Fruit fly (Drosophila melanogaster) whole organism, embryonic: ENCODE results near the gene RpL8.
A peak's percentile ranks its signal among the peaks of the same experiment; 100 is the strongest.

Experiments
- Adf1 ChIP-seq: fragments of 200-800 bp; sonication (Bioruptor generic); IDR thresholded peaks from 2 replicates; pipeline ENCODE4 v1.3.6; 2022; ENCODE audit warnings: missing biosample characterization, missing genetic modification characterization
- Aef1 ChIP-seq: fragments of 200-800 bp; sonication (Bioruptor generic); IDR thresholded peaks from 3 replicates; pipeline ENCODE4 v1.3.6; 2022; ENCODE audit warnings: missing biosample characterization, missing genetic modification characterization
- CG10462 ChIP-seq: fragments of 200-800 bp; sonication (Bioruptor generic); optimal IDR thresholded peaks from 2 replicates; lab custom pipeline; 2016; ENCODE audit warnings: missing biosample characterization, missing genetic modification characterization
- CG1233 ChIP-seq: fragments of 200-800 bp; sonication (Bioruptor generic); optimal IDR thresholded peaks from 4 replicates; lab custom pipeline; 2018; ENCODE audit warnings: missing biosample characterization, mild to moderate bottlenecking, missing genetic modification characterization
- CG12942 ChIP-seq: fragments of 200-800 bp; sonication (Bioruptor generic); optimal IDR thresholded peaks from 3 replicates; lab custom pipeline; 2016; ENCODE audit warnings: missing biosample characterization, missing genetic modification characterization
- CG13123 ChIP-seq: fragments of 200-800 bp; sonication (Bioruptor generic); optimal IDR thresholded peaks from 2 replicates; lab custom pipeline; 2016; ENCODE audit warnings: missing biosample characterization, missing genetic modification characterization
- CG13296 ChIP-seq: fragments of 200-800 bp; sonication (Bioruptor generic); optimal IDR thresholded peaks from 3 replicates; lab custom pipeline; 2018; ENCODE audit warnings: missing biosample characterization, mild to moderate bottlenecking, missing genetic modification characterization
- CG14860 ChIP-seq: fragments of 200-800 bp; sonication (Bioruptor generic); IDR thresholded peaks from 3 replicates; pipeline ENCODE4 v1.3.6; 2022; ENCODE audit warnings: missing biosample characterization, missing genetic modification characterization; ENCODE audit not compliant: partially characterized antibody
- CG1529 ChIP-seq: fragments of 200-800 bp; sonication (Bioruptor generic); optimal IDR thresholded peaks from 3 replicates; lab custom pipeline; 2018; ENCODE audit warnings: missing biosample characterization, missing genetic modification characterization
- CG16779 ChIP-seq: fragments of 200-800 bp; sonication (Bioruptor generic); IDR thresholded peaks from 2 replicates; pipeline ENCODE4 v1.3.6; 2022; ENCODE audit warnings: missing biosample characterization, missing genetic modification characterization
- CG18262 ChIP-seq: fragments of 200-800 bp; optimal IDR thresholded peaks from 3 replicates; lab custom pipeline; 2019; ENCODE audit warnings: missing biosample characterization, mild to moderate bottlenecking, missing genetic modification characterization, moderate library complexity
- CG2202 ChIP-seq: fragments of 200-800 bp; sonication (Bioruptor generic); optimal IDR thresholded peaks from 2 replicates; lab custom pipeline; 2018; ENCODE audit warnings: missing biosample characterization, mild to moderate bottlenecking, missing genetic modification characterization
- CG31441 ChIP-seq: fragments of 200-800 bp; sonication (Bioruptor generic); IDR thresholded peaks from 2 replicates; pipeline ENCODE4 v1.3.6; 2022; ENCODE audit warnings: missing biosample characterization, missing genetic modification characterization
- CG32772 ChIP-seq: fragments of 200-800 bp; sonication (Bioruptor generic); IDR thresholded peaks from 2 replicates; pipeline ENCODE4 v1.3.6; 2022; ENCODE audit warnings: missing biosample characterization, missing genetic modification characterization
- CG3847 ChIP-seq: fragments of 200-800 bp; sonication (Bioruptor generic); IDR thresholded peaks from 2 replicates; pipeline ENCODE4 v1.3.6; 2022; ENCODE audit warnings: missing biosample characterization, missing genetic modification characterization
- CG4404 ChIP-seq: fragments of 200-800 bp; sonication (Bioruptor generic); IDR thresholded peaks from 2 replicates; pipeline ENCODE4 v1.3.6; 2022; ENCODE audit warnings: missing biosample characterization, missing genetic modification characterization
- CG4424 ChIP-seq: fragments of 200-800 bp; sonication (Bioruptor generic); optimal IDR thresholded peaks from 3 replicates; lab custom pipeline; 2016; ENCODE audit warnings: missing biosample characterization, missing genetic modification characterization
- CG4730 ChIP-seq: fragments of 200-800 bp; sonication (Bioruptor generic); IDR thresholded peaks from 2 replicates; pipeline ENCODE4 v1.3.6; 2022; ENCODE audit warnings: missing biosample characterization, missing genetic modification characterization
- CG5245 ChIP-seq: fragments of 200-800 bp; sonication (Bioruptor generic); optimal IDR thresholded peaks from 3 replicates; lab custom pipeline; 2016; ENCODE audit warnings: missing biosample characterization, missing genetic modification characterization
- CG6654 ChIP-seq: fragments of 200-800 bp; sonication (Bioruptor generic); optimal IDR thresholded peaks from 2 replicates; lab custom pipeline; 2017; ENCODE audit warnings: missing biosample characterization, mild to moderate bottlenecking, missing genetic modification characterization
- CG6689 ChIP-seq: fragments of 200-800 bp; sonication (Bioruptor generic); IDR thresholded peaks from 2 replicates; pipeline ENCODE4 v1.3.6; 2022; ENCODE audit warnings: missing biosample characterization, missing genetic modification characterization
- CG7271 ChIP-seq: fragments of 200-800 bp; sonication (Bioruptor generic); optimal IDR thresholded peaks from 2 replicates; lab custom pipeline; 2018; ENCODE audit warnings: missing biosample characterization, mild to moderate bottlenecking, missing genetic modification characterization, moderate library complexity
- CG9215 ChIP-seq: fragments of 200-800 bp; sonication (Bioruptor generic); IDR thresholded peaks from 2 replicates; pipeline ENCODE4 v1.3.6; 2022; ENCODE audit warnings: missing biosample characterization, missing genetic modification characterization
- Dek ChIP-seq: fragments of 200-800 bp; sonication (Bioruptor generic); optimal IDR thresholded peaks from 3 replicates; lab custom pipeline; 2019; ENCODE audit warnings: missing biosample characterization, mild to moderate bottlenecking, missing genetic modification characterization, moderate library complexity
- Drgx ChIP-seq: fragments of 200-800 bp; sonication (Bioruptor generic); IDR thresholded peaks from 2 replicates; pipeline ENCODE4 v1.3.6; 2022; ENCODE audit warnings: missing biosample characterization, missing genetic modification characterization
- H15 ChIP-seq: fragments of 200-800 bp; sonication (Bioruptor generic); IDR thresholded peaks from 3 replicates; pipeline ENCODE4 v1.3.6; 2022; ENCODE audit warnings: missing biosample characterization, missing genetic modification characterization
- HHEX ChIP-seq: fragments of 200-800 bp; sonication (Bioruptor generic); optimal IDR thresholded peaks from 3 replicates; lab custom pipeline; 2017; ENCODE audit warnings: missing biosample characterization, mild to moderate bottlenecking, missing genetic modification characterization, missing genetic modification reagents
- Hr3 ChIP-seq: fragments of 200-800 bp; sonication (Bioruptor generic); optimal IDR thresholded peaks from 3 replicates; lab custom pipeline; 2016; ENCODE audit warnings: missing biosample characterization, missing genetic modification characterization
- Lim3 ChIP-seq: fragments of 200-800 bp; sonication (Bioruptor generic); IDR thresholded peaks from 2 replicates; pipeline ENCODE4 v1.3.6; 2022; ENCODE audit warnings: missing biosample characterization, missing genetic modification characterization
- Max ChIP-seq: fragments of 200-800 bp; sonication (Bioruptor generic); optimal IDR thresholded peaks from 2 replicates; lab custom pipeline; 2016; ENCODE audit warnings: missing biosample characterization, mild to moderate bottlenecking, missing genetic modification characterization
- Oaz ChIP-seq: fragments of 200-800 bp; sonication (Bioruptor generic); IDR thresholded peaks from 2 replicates; pipeline ENCODE4 v1.3.6; 2022; ENCODE audit warnings: missing biosample characterization, missing genetic modification characterization
- Rfx ChIP-seq: fragments of 200-800 bp; sonication (Bioruptor generic); IDR thresholded peaks from 2 replicates; pipeline ENCODE4 v1.3.6; 2022; ENCODE audit warnings: missing biosample characterization, missing genetic modification characterization
- Six4 ChIP-seq: fragments of 200-800 bp; sonication (Bioruptor generic); optimal IDR thresholded peaks from 2 replicates; lab custom pipeline; 2016; ENCODE audit warnings: missing biosample characterization, missing genetic modification characterization
- Sox100B ChIP-seq: fragments of 200-800 bp; sonication (Bioruptor generic); optimal IDR thresholded peaks from 3 replicates; lab custom pipeline; 2018; ENCODE audit warnings: missing biosample characterization, mild to moderate bottlenecking, missing genetic modification characterization
- Xbp1 ChIP-seq: fragments of 200-800 bp; sonication (Bioruptor generic); optimal IDR thresholded peaks from 3 replicates; lab custom pipeline; 2016; ENCODE audit warnings: missing biosample characterization, mild to moderate bottlenecking, missing genetic modification characterization
- ac ChIP-seq: fragments of 200-800 bp; sonication (Bioruptor generic); optimal IDR thresholded peaks from 3 replicates; lab custom pipeline; 2017; ENCODE audit warnings: missing biosample characterization, mild to moderate bottlenecking, missing genetic modification characterization
- al ChIP-seq: fragments of 200-800 bp; sonication (Bioruptor generic); IDR thresholded peaks from 2 replicates; pipeline ENCODE4 v1.3.6; 2022; ENCODE audit warnings: missing biosample characterization, missing genetic modification characterization
- esg ChIP-seq: fragments of 200-800 bp; sonication (Bioruptor generic); conservative IDR thresholded peaks from 2 replicates; pipeline ENCODE4 v1.3.6; 2022; ENCODE audit warnings: missing biosample characterization, missing genetic modification characterization
- gce ChIP-seq: fragments of 200-800 bp; sonication (Bioruptor generic); IDR thresholded peaks from 3 replicates; pipeline ENCODE4 v1.3.6; 2022; ENCODE audit warnings: missing biosample characterization, missing genetic modification characterization
- gcm ChIP-seq: fragments of 200-800 bp; sonication (Bioruptor generic); optimal IDR thresholded peaks from 2 replicates; lab custom pipeline; 2019; ENCODE audit warnings: missing biosample characterization, mild to moderate bottlenecking, missing genetic modification characterization, moderate library complexity
- gem ChIP-seq: fragments of 200-800 bp; sonication (Bioruptor generic); optimal IDR thresholded peaks from 2 replicates; lab custom pipeline; 2019; ENCODE audit warnings: missing biosample characterization, mild to moderate bottlenecking, missing genetic modification characterization, moderate library complexity
- grau ChIP-seq: fragments of 200-800 bp; optimal IDR thresholded peaks from 3 replicates; lab custom pipeline; 2019; ENCODE audit warnings: missing biosample characterization, mild to moderate bottlenecking, missing genetic modification characterization, moderate library complexity
- ind ChIP-seq: fragments of 200-800 bp; sonication (Bioruptor generic); optimal IDR thresholded peaks from 3 replicates; lab custom pipeline; 2016; ENCODE audit warnings: missing biosample characterization, missing genetic modification characterization
- insv ChIP-seq, 2 experiments: fragments of 200-800 bp; sonication (Bioruptor generic); optimal IDR thresholded peaks; 3 replicates each; lab custom pipeline; 2016 to 2018; ENCODE audit warnings: missing biosample characterization in 2 of 2, missing genetic modification characterization in 2 of 2
- lov ChIP-seq, 2 experiments: fragments of 200-800 bp in 1 of 2; fragments of >200 bp in 1 of 2; sonication (Bioruptor generic) in 1 of 2; IDR thresholded peaks in 1 of 2; optimal IDR thresholded peaks in 1 of 2; 2 replicates in 1 of 2; 3 replicates in 1 of 2; pipeline versions ENCODE4 v1.3.6 to Lab custom; 2017 to 2022; ENCODE audit warnings: missing biosample characterization in 1 of 2, missing genetic modification characterization in 1 of 2
- slou ChIP-seq: fragments of 200-800 bp; sonication (Bioruptor generic); optimal IDR thresholded peaks from 3 replicates; lab custom pipeline; 2016; ENCODE audit warnings: missing biosample characterization, missing genetic modification characterization
- sna ChIP-seq: fragments of 200-800 bp; sonication (Bioruptor generic); IDR thresholded peaks from 2 replicates; pipeline ENCODE4 v1.3.6; 2022; ENCODE audit warnings: missing biosample characterization, missing genetic modification characterization; ENCODE audit not compliant: partially characterized antibody
- tap ChIP-seq: fragments of 200-800 bp; optimal IDR thresholded peaks from 3 replicates; lab custom pipeline; 2019; ENCODE audit warnings: missing biosample characterization, mild to moderate bottlenecking, missing genetic modification characterization, moderate library complexity
- tna ChIP-seq: fragments of 200-800 bp; sonication (Bioruptor generic); IDR thresholded peaks from 2 replicates; pipeline ENCODE4 v1.3.6; 2022; ENCODE audit warnings: missing biosample characterization, missing genetic modification characterization; ENCODE audit not compliant: partially characterized antibody
- trh ChIP-seq: fragments of 200-800 bp; sonication (Bioruptor generic); optimal IDR thresholded peaks from 2 replicates; lab custom pipeline; 2016; ENCODE audit warnings: missing biosample characterization, missing genetic modification characterization
- vnd ChIP-seq: fragments of 200-800 bp; sonication (Bioruptor generic); IDR thresholded peaks from 3 replicates; pipeline ENCODE4 v1.3.6; 2022; ENCODE audit warnings: missing biosample characterization, missing genetic modification characterization; ENCODE audit not compliant: partially characterized antibody
- z ChIP-seq: fragments of 200-800 bp; sonication (Bioruptor generic); IDR thresholded peaks from 3 replicates; pipeline ENCODE4 v1.3.6; 2022; ENCODE audit warnings: missing biosample characterization, missing genetic modification characterization

RpL8 gene

DNA sequence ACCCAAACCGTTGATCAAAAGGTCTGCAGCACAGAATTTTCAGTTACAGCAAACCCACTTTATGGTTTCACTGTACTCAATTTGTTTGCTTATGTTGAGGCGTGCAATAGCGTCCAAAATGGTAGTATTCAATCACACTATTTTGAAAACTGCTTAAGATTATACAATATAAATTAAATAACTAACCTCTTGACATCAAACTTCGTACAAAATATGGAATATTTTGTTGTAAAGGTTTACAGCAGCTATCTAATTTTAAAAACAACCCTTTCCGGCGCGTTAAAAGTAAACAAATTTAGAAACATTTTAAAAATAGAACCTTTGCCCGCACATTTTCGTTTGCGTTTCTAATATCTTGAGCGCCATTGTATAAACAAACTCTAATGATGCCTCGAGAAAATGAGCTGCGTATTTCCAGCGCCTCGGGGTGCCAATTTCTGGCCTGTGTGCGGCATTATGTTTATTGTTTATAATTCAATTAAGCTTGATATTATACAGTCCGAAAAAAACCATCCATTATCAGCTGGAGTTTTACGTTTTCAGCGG is 3.6 kb downstream of the RpL8 start (continued):
- TF ChIP-seq CG3847 (no peak), ind (GFP tag; lab: Kevin White, UChicago) (no peak), ac (GFP tag; lab: Kevin White, UChicago) (peak; percentile 13), gcm (GFP tag; lab: Kevin White, UChicago) (no peak), Drgx (GFP tag; lab: Robert Waterston, UW) (no peak), slou (GFP tag; lab: Kevin White, UChicago) (no peak), CG31441 (GFP tag; lab: Robert Waterston, UW) (peak; percentile 68), CG6689 (GFP tag; lab: Robert Waterston, UW) (no peak), esg (GFP tag; lab: Robert Waterston, UW) (no peak), CG1233 (no peak), Xbp1 (GFP tag; lab: Kevin White, UChicago) (no peak), tna (GFP tag; lab: Robert Waterston, UW) (no peak), trh (no peak), Rfx (GFP tag; lab: Robert Waterston, UW) (no peak; the same call in 1 of the 2 replicates), HHEX (GFP tag; lab: Kevin White, UChicago) (no peak), gem (peak; percentile 12), CG4404 (GFP tag; lab: Robert Waterston, UW) (0 out of 2 replicates have a peak, but pooled peaks have one; percentile 13), Aef1 (GFP tag; lab: Robert Waterston, UW) (no peak), lov (optimal IDR thresholded peaks at IDR 0.05; lab: Kevin White, UChicago) (no peak), lov (GFP tag; IDR thresholded peaks at IDR 0.05; lab: Robert Waterston, UW) (no peak), CG1529 (GFP tag; lab: Kevin White, UChicago) (no peak), H15 (GFP tag; lab: Robert Waterston, UW) (no peak), Adf1 (no peak), insv (GFP tag; optimal IDR thresholded peaks at IDR 0.05; lab: Kevin White, UChicago) (no peak), Oaz (no peak), z (GFP tag; lab: Robert Waterston, UW) (no peak), CG13123 (GFP tag; lab: Kevin White, UChicago) (no peak), CG6654 (GFP tag; lab: Kevin White, UChicago) (no peak), CG4424 (GFP tag; lab: Kevin White, UChicago) (no peak), CG7271 (no peak), CG10462 (no peak), Six4 (GFP tag; lab: Kevin White, UChicago) (no peak), sna (no peak), Hr3 (GFP tag; lab: Kevin White, UChicago) (no peak), CG4730 (GFP tag; lab: Robert Waterston, UW) (no peak), CG16779 (GFP tag; lab: Robert Waterston, UW) (no peak), grau (tag; lab: Kevin White, UChicago) (peak; percentile 93), al (GFP tag; lab: Robert Waterston, UW) (no peak), CG14860 (GFP tag; lab: Robert Waterston, UW) (no peak), CG18262 (peak; percentile 68), gce (no peak), CG13296 (GFP tag; lab: Kevin White, UChicago) (no peak), Max (GFP tag; lab: Kevin White, UChicago) (no peak), vnd (no peak), CG9215 (no peak), Sox100B (GFP tag; lab: Kevin White, UChicago) (peak; percentile 3), CG32772 (GFP tag; lab: Robert Waterston, UW) (no peak), tap (no peak), Dek (tag; lab: Kevin White, UChicago) (no peak), Lim3 (GFP tag; lab: Robert Waterston, UW) (no peak), CG5245 (peak; percentile 1), CG12942 (GFP tag; lab: Kevin White, UChicago) (no peak), CG2202 (tag; lab: Kevin White, UChicago) (no peak)
